Fruit fly (Drosophila melanogaster) whole organism, embryonic: ENCODE results near the gene bon.

Experiments
- BtbVII ChIP-seq: fragments of 200-800 bp; sonication (Bioruptor generic); optimal IDR thresholded peaks from 3 replicates; lab custom pipeline; 2017; ENCODE audit warnings: missing biosample characterization, mild to moderate bottlenecking, missing genetic modification characterization
- CG10274 ChIP-seq: fragments of 200-800 bp; sonication (Bioruptor generic); optimal IDR thresholded peaks from 3 replicates; lab custom pipeline; 2017; ENCODE audit warnings: missing biosample characterization, mild to moderate bottlenecking, missing genetic modification characterization
- CG10431 ChIP-seq: fragments of 200-800 bp; sonication (Bioruptor generic); optimal IDR thresholded peaks from 3 replicates; lab custom pipeline; 2018; ENCODE audit warnings: missing biosample characterization, mild to moderate bottlenecking, missing genetic modification characterization
- CG11504 ChIP-seq: fragments of 200-800 bp; sonication (Bioruptor generic); optimal IDR thresholded peaks from 3 replicates; lab custom pipeline; 2019; ENCODE audit warnings: missing biosample characterization, mild to moderate bottlenecking, missing genetic modification characterization, moderate library complexity
- CG11695 ChIP-seq: fragments of 200-800 bp; sonication (Bioruptor generic); IDR thresholded peaks from 3 replicates; pipeline ENCODE4 v1.3.6; 2022; ENCODE audit warnings: missing biosample characterization, missing genetic modification characterization
- CG12071 ChIP-seq: fragments of 200-800 bp; sonication (Bioruptor generic); optimal IDR thresholded peaks from 3 replicates; lab custom pipeline; 2018; ENCODE audit warnings: missing biosample characterization, mild to moderate bottlenecking, missing genetic modification characterization
- CG12104 ChIP-seq: fragments of 200-800 bp; sonication (Bioruptor generic); optimal IDR thresholded peaks from 3 replicates; lab custom pipeline; 2016; ENCODE audit warnings: missing biosample characterization, missing genetic modification characterization
- CG12155 ChIP-seq: fragments of 200-800 bp; sonication (Bioruptor generic); optimal IDR thresholded peaks from 3 replicates; lab custom pipeline; 2016; ENCODE audit warnings: missing biosample characterization, missing genetic modification characterization
- CG12391 ChIP-seq: fragments of 200-800 bp; sonication (Bioruptor generic); optimal IDR thresholded peaks from 3 replicates; lab custom pipeline; 2018; ENCODE audit warnings: missing biosample characterization, mild to moderate bottlenecking, missing genetic modification characterization, moderate library complexity
- CG15514 ChIP-seq: fragments of 200-800 bp; sonication (Bioruptor generic); optimal IDR thresholded peaks from 3 replicates; lab custom pipeline; 2017; ENCODE audit warnings: missing biosample characterization, missing genetic modification characterization, mild to moderate bottlenecking, moderate library complexity, missing genetic modification reagents
- CG1603 ChIP-seq: fragments of 200-800 bp; sonication (Bioruptor generic); optimal IDR thresholded peaks from 2 replicates; lab custom pipeline; 2019; ENCODE audit warnings: missing biosample characterization, mild to moderate bottlenecking, missing genetic modification characterization, moderate library complexity
- CG17328 ChIP-seq: fragments of 200-800 bp; sonication (Bioruptor generic); IDR thresholded peaks from 2 replicates; pipeline ENCODE4 v1.3.6; 2022; ENCODE audit warnings: missing biosample characterization, missing genetic modification characterization
- CG18599 ChIP-seq: fragments of 200-800 bp; sonication (Bioruptor generic); optimal IDR thresholded peaks from 3 replicates; lab custom pipeline; 2017; ENCODE audit warnings: missing biosample characterization, missing genetic modification characterization, mild to moderate bottlenecking, moderate library complexity, missing genetic modification reagents
- CG2120 ChIP-seq: fragments of 200-800 bp; sonication (Bioruptor generic); optimal IDR thresholded peaks from 3 replicates; lab custom pipeline; 2016; ENCODE audit warnings: missing biosample characterization, missing genetic modification characterization
- CG2199 ChIP-seq: fragments of 200-800 bp; sonication (Bioruptor generic); IDR thresholded peaks from 3 replicates; pipeline ENCODE4 v1.3.6; 2022; ENCODE audit warnings: missing biosample characterization, missing genetic modification characterization
- CG2712 ChIP-seq: fragments of 200-800 bp; optimal IDR thresholded peaks from 3 replicates; lab custom pipeline; 2019; ENCODE audit warnings: missing biosample characterization, mild to moderate bottlenecking, missing genetic modification characterization, moderate library complexity
- CG2889 ChIP-seq: fragments of 200-800 bp; sonication (Bioruptor generic); IDR thresholded peaks from 3 replicates; pipeline ENCODE4 v1.3.6; 2022; ENCODE audit warnings: missing biosample characterization, missing genetic modification characterization
- CG32532 ChIP-seq: fragments of 200-800 bp; sonication (Bioruptor generic); IDR thresholded peaks from 2 replicates; pipeline ENCODE4 v1.3.6; 2022; ENCODE audit warnings: missing biosample characterization, missing genetic modification characterization
- CG3281 ChIP-seq: fragments of 200-800 bp; sonication (Bioruptor generic); optimal IDR thresholded peaks from 3 replicates; lab custom pipeline; 2017; ENCODE audit warnings: missing biosample characterization, mild to moderate bottlenecking, missing genetic modification characterization
- CG33557 ChIP-seq: fragments of 200-800 bp; sonication (Bioruptor generic); optimal IDR thresholded peaks from 2 replicates; lab custom pipeline; 2019; ENCODE audit warnings: missing biosample characterization, mild to moderate bottlenecking, missing genetic modification characterization, moderate library complexity
- CG3847 ChIP-seq: fragments of 200-800 bp; sonication (Bioruptor generic); IDR thresholded peaks from 2 replicates; pipeline ENCODE4 v1.3.6; 2022; ENCODE audit warnings: missing biosample characterization, missing genetic modification characterization
- CG43689 ChIP-seq: fragments of 200-800 bp; sonication (Bioruptor generic); IDR thresholded peaks from 2 replicates; pipeline ENCODE4 v1.3.6; 2022; ENCODE audit warnings: missing biosample characterization, missing genetic modification characterization
- CG5245 ChIP-seq: fragments of 200-800 bp; sonication (Bioruptor generic); optimal IDR thresholded peaks from 3 replicates; lab custom pipeline; 2016; ENCODE audit warnings: missing biosample characterization, missing genetic modification characterization
- Drgx ChIP-seq: fragments of 200-800 bp; sonication (Bioruptor generic); IDR thresholded peaks from 2 replicates; pipeline ENCODE4 v1.3.6; 2022; ENCODE audit warnings: missing biosample characterization, missing genetic modification characterization
- HLH54F ChIP-seq: fragments of 200-800 bp; sonication (Bioruptor generic); optimal IDR thresholded peaks from 3 replicates; lab custom pipeline; 2016; ENCODE audit warnings: missing biosample characterization, missing genetic modification characterization
- MESR4 ChIP-seq: fragments of 200-800 bp; sonication (Bioruptor generic); optimal IDR thresholded peaks from 2 replicates; lab custom pipeline; 2018; ENCODE audit warnings: missing biosample characterization, mild to moderate bottlenecking, missing genetic modification characterization, moderate library complexity
- Mes4 ChIP-seq: fragments of 200-800 bp; sonication (Bioruptor generic); optimal IDR thresholded peaks from 2 replicates; lab custom pipeline; 2016; ENCODE audit warnings: missing biosample characterization, missing genetic modification characterization
- NFAT ChIP-seq: fragments of 200-800 bp; sonication (Bioruptor generic); IDR thresholded peaks from 2 replicates; pipeline ENCODE4 v1.3.6; 2022; ENCODE audit warnings: missing biosample characterization, missing genetic modification characterization
- Optix ChIP-seq: fragments of 200-800 bp; sonication (Bioruptor generic); IDR thresholded peaks from 3 replicates; pipeline ENCODE4 v1.3.6; 2022; ENCODE audit warnings: missing biosample characterization, missing genetic modification characterization
- Tbp ChIP-seq: fragments of >200 bp; optimal IDR thresholded peaks from 2 replicates; lab custom pipeline; 2018; ENCODE audit warnings: missing biosample characterization, missing genetic modification characterization
- bab2 ChIP-seq: fragments of 200-800 bp; sonication (Bioruptor generic); optimal IDR thresholded peaks from 2 replicates; lab custom pipeline; 2016; ENCODE audit warnings: missing biosample characterization, missing genetic modification characterization
- bowl ChIP-seq: fragments of 200-800 bp; sonication (Bioruptor generic); IDR thresholded peaks from 2 replicates; pipeline ENCODE4 v1.3.6; 2022; ENCODE audit warnings: missing biosample characterization, missing genetic modification characterization
- chn ChIP-seq: fragments of 200-800 bp; sonication (Bioruptor generic); optimal IDR thresholded peaks from 2 replicates; lab custom pipeline; 2016; ENCODE audit warnings: missing biosample characterization, missing genetic modification characterization
- exex ChIP-seq: fragments of 200-800 bp; sonication (Bioruptor generic); optimal IDR thresholded peaks from 4 replicates; lab custom pipeline; 2018; ENCODE audit warnings: missing biosample characterization, mild to moderate bottlenecking, missing genetic modification characterization, moderate library complexity
- fd102C ChIP-seq: fragments of 200-800 bp; sonication (Bioruptor generic); optimal IDR thresholded peaks from 2 replicates; lab custom pipeline; 2018; ENCODE audit warnings: missing biosample characterization, mild to moderate bottlenecking, missing genetic modification characterization, moderate library complexity
- gce ChIP-seq: fragments of 200-800 bp; sonication (Bioruptor generic); IDR thresholded peaks from 3 replicates; pipeline ENCODE4 v1.3.6; 2022; ENCODE audit warnings: missing biosample characterization, missing genetic modification characterization
- grau ChIP-seq: fragments of 200-800 bp; optimal IDR thresholded peaks from 3 replicates; lab custom pipeline; 2019; ENCODE audit warnings: missing biosample characterization, mild to moderate bottlenecking, missing genetic modification characterization, moderate library complexity
- ind ChIP-seq: fragments of 200-800 bp; sonication (Bioruptor generic); optimal IDR thresholded peaks from 3 replicates; lab custom pipeline; 2016; ENCODE audit warnings: missing biosample characterization, missing genetic modification characterization
- lab ChIP-seq: fragments of 200-800 bp; sonication (Bioruptor generic); optimal IDR thresholded peaks from 3 replicates; lab custom pipeline; 2017; ENCODE audit warnings: missing biosample characterization, missing genetic modification characterization, mild to moderate bottlenecking, moderate library complexity, missing genetic modification reagents
- nmo ChIP-seq: fragments of 200-800 bp; sonication (Bioruptor generic); optimal IDR thresholded peaks from 2 replicates; lab custom pipeline; 2018; ENCODE audit warnings: missing biosample characterization, mild to moderate bottlenecking, missing genetic modification characterization, moderate library complexity
- nom ChIP-seq: fragments of 200-800 bp; sonication (Bioruptor generic); optimal IDR thresholded peaks from 2 replicates; lab custom pipeline; 2017; ENCODE audit warnings: missing biosample characterization, missing genetic modification characterization, mild to moderate bottlenecking, moderate library complexity, missing genetic modification reagents
- rib ChIP-seq: fragments of 200-800 bp; sonication (Bioruptor generic); IDR thresholded peaks from 2 replicates; pipeline ENCODE4 v1.3.6; 2022; ENCODE audit warnings: missing biosample characterization, missing genetic modification characterization
- sens ChIP-seq: fragments of 200-800 bp; sonication (Bioruptor generic); peaks from one replicate; lab custom pipeline; 2016; ENCODE audit warnings: missing biosample characterization, missing genetic modification characterization
- sens-2 ChIP-seq: fragments of 200-800 bp; sonication (Bioruptor generic); IDR thresholded peaks from 2 replicates; pipeline ENCODE4 v1.3.6; 2022; ENCODE audit warnings: missing biosample characterization, missing genetic modification characterization
- seq ChIP-seq: fragments of 200-800 bp; sonication (Bioruptor generic); IDR thresholded peaks from 2 replicates; pipeline ENCODE4 v1.3.6; 2022; ENCODE audit warnings: missing biosample characterization, missing genetic modification characterization
- sim ChIP-seq: fragments of 200-800 bp; sonication (Bioruptor generic); IDR thresholded peaks from 2 replicates; pipeline ENCODE4 v1.3.6; 2022; ENCODE audit warnings: missing biosample characterization, missing genetic modification characterization
- sna ChIP-seq: fragments of 200-800 bp; sonication (Bioruptor generic); IDR thresholded peaks from 2 replicates; pipeline ENCODE4 v1.3.6; 2022; ENCODE audit warnings: missing biosample characterization, missing genetic modification characterization; ENCODE audit not compliant: partially characterized antibody
- stwl ChIP-seq: fragments of 200-800 bp; sonication (Bioruptor generic); optimal IDR thresholded peaks from 3 replicates; lab custom pipeline; 2018; ENCODE audit warnings: missing biosample characterization, mild to moderate bottlenecking, missing genetic modification characterization, moderate library complexity
- tgo ChIP-seq: fragments of 200-800 bp; sonication (Bioruptor generic); IDR thresholded peaks from 3 replicates; pipeline ENCODE4 v1.3.6; 2022; ENCODE audit warnings: missing biosample characterization, missing genetic modification characterization
- vvl ChIP-seq: fragments of 200-800 bp; sonication (Bioruptor generic); IDR thresholded peaks from 2 replicates; pipeline ENCODE4 v1.3.6; 2022; ENCODE audit warnings: missing biosample characterization, missing genetic modification characterization

The bon gene

DNA sequence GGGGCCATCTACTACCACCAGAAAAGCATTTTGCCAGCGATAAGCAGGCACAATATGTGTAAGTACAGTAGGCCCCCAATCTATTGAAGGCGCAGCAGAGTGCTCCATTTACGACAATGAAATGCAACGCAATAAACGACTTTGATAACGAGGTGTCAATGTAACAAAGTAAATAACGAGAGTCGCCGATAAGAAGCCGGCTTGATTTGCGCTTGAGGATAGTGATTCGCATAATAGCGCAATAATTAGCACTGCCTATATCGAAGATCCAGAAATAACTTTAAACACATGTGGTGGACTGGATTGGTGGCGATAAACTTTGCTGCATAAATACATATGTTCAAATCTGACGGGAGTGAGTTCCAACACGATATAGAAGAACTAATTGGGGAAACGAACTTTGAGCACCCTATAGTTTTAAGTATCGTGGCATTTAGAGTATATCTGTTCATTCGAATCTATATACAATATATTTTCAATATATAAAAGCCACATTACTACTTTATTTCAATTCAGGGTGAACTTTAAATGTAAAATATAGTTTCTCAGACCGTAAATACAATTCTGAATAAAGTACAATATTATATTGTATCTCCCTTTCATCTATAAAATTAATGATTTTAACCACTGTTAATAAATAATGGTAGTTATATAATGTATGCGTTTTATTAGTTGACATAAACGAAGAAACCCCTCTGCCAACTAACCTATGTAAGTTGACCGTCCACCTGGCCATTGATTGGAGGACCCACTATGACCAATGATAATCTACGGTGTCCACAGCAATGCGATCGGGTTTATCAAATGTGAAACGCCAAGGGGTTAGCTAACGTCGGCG, 43.7 kb upstream of the bon start (continued):
- no peak for TF ChIP-seq Optix (GFP tag; lab: Robert Waterston, UW)
- TF ChIP-seq BtbVII (GFP tag; lab: Kevin White, UChicago) = no peak
- TF ChIP-seq grau (tag; lab: Kevin White, UChicago) = peak; percentile 88
- peak; percentile 40 for TF ChIP-seq CG2120
- TF ChIP-seq CG3847 = no peak
- TF ChIP-seq gce (GFP tag; lab: Robert Waterston, UW) = no peak
- no peak for TF ChIP-seq CG2712 (tag; lab: Kevin White, UChicago)
- TF ChIP-seq nom (GFP tag; lab: Kevin White, UChicago) = no peak
- TF ChIP-seq CG12391 (tag; lab: Kevin White, UChicago) = no peak
- no peak for TF ChIP-seq CG43689 (GFP tag; lab: Robert Waterston, UW)
- TF ChIP-seq chn (GFP tag; lab: Kevin White, UChicago) = no peak
- TF ChIP-seq CG10274 (GFP tag; lab: Kevin White, UChicago) = no peak
- peak; percentile 59 for TF ChIP-seq rib (GFP tag; lab: Robert Waterston, UW)
- no peak for TF ChIP-seq CG15514
- no peak for TF ChIP-seq CG3281 (GFP tag; lab: Kevin White, UChicago)
- no peak for TF ChIP-seq bowl (GFP tag; lab: Robert Waterston, UW)
- TF ChIP-seq CG32532 (GFP tag; lab: Robert Waterston, UW) = no peak
- no peak for TF ChIP-seq bab2
- no peak for TF ChIP-seq CG33557
- peak; percentile 32; the same call in 1 of the 2 replicates for TF ChIP-seq Drgx
- no peak for TF ChIP-seq CG17328 (GFP tag; lab: Robert Waterston, UW)
- TF ChIP-seq CG5245 (GFP tag; lab: Kevin White, UChicago) = no peak
- peak; percentile 63 for TF ChIP-seq exex (tag; lab: Kevin White, UChicago)
- no peak for TF ChIP-seq CG2889
- no peak for TF ChIP-seq sens-2 (GFP tag; lab: Robert Waterston, UW)
- TF ChIP-seq stwl = no peak
- TF ChIP-seq sens = no peak
- TF ChIP-seq CG12104 (GFP tag; lab: Kevin White, UChicago) = no peak
- TF ChIP-seq HLH54F (GFP tag; lab: Kevin White, UChicago) = no peak
- TF ChIP-seq CG11695 (GFP tag; lab: Robert Waterston, UW) = 0 out of 3 replicates have a peak, but pooled peaks have one; percentile 7
- peak; percentile 64 for TF ChIP-seq lab
- no peak for TF ChIP-seq fd102C
- TF ChIP-seq NFAT (GFP tag; lab: Robert Waterston, UW) = no peak
- no peak for TF ChIP-seq seq (GFP tag; lab: Robert Waterston, UW)
- TF ChIP-seq Mes4 (GFP tag; lab: Kevin White, UChicago) = no peak
- no peak for TF ChIP-seq nmo (GFP tag; lab: Kevin White, UChicago)
- no peak for TF ChIP-seq sna (GFP tag; lab: Robert Waterston, UW)
- no peak for TF ChIP-seq MESR4 (GFP tag; lab: Kevin White, UChicago)
- peak; percentile 12 for TF ChIP-seq CG1603 (tag; lab: Kevin White, UChicago)
- peak; percentile 26 for TF ChIP-seq ind
- no peak for TF ChIP-seq CG2199 (GFP tag; lab: Robert Waterston, UW)
- TF ChIP-seq CG11504 (tag; lab: Kevin White, UChicago) = peak; percentile 9
- TF ChIP-seq tgo (GFP tag; lab: Robert Waterston, UW) = no peak
- peak; percentile 48 for TF ChIP-seq CG12071
- no peak for TF ChIP-seq Tbp (GFP tag; lab: Kevin White, UChicago)
- TF ChIP-seq CG18599 (GFP tag; lab: Kevin White, UChicago) = peak; percentile 27
- TF ChIP-seq vvl (GFP tag; lab: Robert Waterston, UW) = peak; percentile 34
- TF ChIP-seq sim (GFP tag; lab: Robert Waterston, UW) = no peak
- no peak for TF ChIP-seq CG10431 (GFP tag; lab: Kevin White, UChicago)
- TF ChIP-seq CG12155 = no peak
